Worm (Caenorhabditis elegans) whole organism, L4/young adult: ENCODE results near the gene akt-1.

ENCODE experiments used
- W03F9.2 ChIP-seq: fragments of 150-350 bp; optimal IDR thresholded peaks from 2 replicates; lab custom pipeline; 2014; ENCODE audit warnings: missing biosample characterization, missing genetic modification characterization
- dao-5 ChIP-seq: sonication (generic microtip); optimal IDR thresholded peaks from 2 replicates; lab custom pipeline; 2016; ENCODE audit warnings: missing genotype, missing genetic modification characterization, moderate library complexity, missing compliant biosample characterization
- him-1 ChIP-seq: sonication (generic microtip); optimal IDR thresholded peaks from 2 replicates; lab custom pipeline; 2016; ENCODE audit warnings: missing genotype, missing genetic modification reagents, missing genetic modification characterization, missing compliant biosample characterization

The akt-1 gene

DNA sequence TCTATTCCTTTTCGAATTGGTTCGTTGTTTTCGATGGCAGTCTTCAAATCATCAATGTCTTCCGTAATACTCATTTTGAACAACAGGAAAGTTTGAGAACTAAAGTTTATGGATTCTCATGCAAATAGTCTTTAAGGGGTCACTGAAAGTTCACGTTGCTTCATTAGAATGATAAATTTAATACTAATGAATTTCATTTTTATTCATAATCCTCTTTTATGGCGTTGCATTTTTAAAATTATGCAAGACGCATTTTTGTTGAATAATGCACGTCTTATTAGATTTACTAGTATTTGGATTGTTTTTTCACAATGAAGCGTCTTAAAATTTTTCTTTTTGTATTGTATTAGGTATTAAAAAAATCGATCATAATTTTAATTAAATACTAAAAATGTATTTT, 5.6 kb upstream of the akt-1 start, which contains the start of gene C12D8.9:
Gene C12D8.9 (minus strand): TSS at position 101 of the 400 bp plus-strand sequence.
- TF ChIP-seq him-1, result no peak
- TF ChIP-seq dao-5 (tag; lab: Kevin White, UChicago), result no peak
- TF ChIP-seq W03F9.2 (tag; lab: Kevin White, UChicago), result no peak

DNA sequence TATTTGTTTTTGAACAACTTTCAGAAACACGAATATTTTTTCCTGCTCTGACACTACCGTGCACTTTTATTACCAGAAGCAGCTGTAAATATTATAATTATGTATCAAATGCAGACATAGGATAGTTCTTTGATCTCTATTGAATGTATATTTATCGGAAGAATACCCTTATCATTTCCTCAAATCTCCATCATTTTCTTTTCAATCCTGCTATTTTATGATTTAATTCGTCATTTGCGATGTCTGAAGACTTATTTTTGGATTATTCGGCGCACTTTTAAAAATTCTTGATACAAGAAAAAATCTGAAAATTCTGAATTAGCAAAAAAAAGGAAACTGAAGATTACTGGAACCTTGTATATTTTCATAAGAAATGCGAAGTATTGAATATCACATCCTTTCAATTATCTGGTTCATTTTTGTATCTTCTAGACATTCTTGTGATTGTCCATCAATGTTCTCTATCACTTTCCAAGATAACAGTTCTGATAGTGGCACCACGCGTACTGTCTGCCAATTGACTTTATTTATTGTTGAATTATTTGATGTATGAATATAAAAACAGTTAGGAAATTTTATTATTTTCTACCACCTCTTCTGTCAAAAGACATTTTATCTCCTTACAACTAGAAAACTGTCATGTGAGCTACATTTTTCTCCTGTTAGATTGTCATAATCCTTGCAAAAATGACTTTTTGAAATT, 4.5 kb upstream of the akt-1 start:
- no peak for TF ChIP-seq W03F9.2 (tag; lab: Kevin White, UChicago)
- no peak for TF ChIP-seq him-1
- TF ChIP-seq dao-5 (tag; lab: Kevin White, UChicago), result no peak

ce11 chrV:10245615-10246014, 3.1 kb upstream of the akt-1 start:
- TF ChIP-seq W03F9.2 (tag; lab: Kevin White, UChicago) (no peak), him-1 (no peak), dao-5 (tag; lab: Kevin White, UChicago) (no peak)

ce11 chrV:10246443-10246885, 2.2 kb upstream of the akt-1 start:
- no peak for TF ChIP-seq him-1
- no peak for TF ChIP-seq W03F9.2 (tag; lab: Kevin White, UChicago)
- no peak for TF ChIP-seq dao-5 (tag; lab: Kevin White, UChicago)

DNA sequence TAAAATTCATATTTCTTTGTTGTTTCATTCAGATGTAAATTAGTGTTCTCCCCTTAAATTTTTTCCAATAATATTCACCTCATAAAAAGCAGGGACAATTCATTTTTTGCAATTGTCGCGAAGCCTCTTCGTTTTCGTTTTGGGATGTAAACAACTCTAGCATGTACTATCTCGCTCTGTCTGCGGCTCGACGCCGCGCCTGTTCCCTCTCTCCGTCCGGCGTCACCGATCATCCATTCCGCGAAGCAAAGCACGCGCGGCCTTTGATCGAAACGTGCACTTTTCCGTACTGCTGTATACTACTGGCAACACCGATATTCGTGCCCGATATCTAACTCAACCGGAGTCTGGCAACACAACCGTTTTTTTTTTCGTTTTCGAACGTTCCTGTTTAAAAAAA, 1.7 kb upstream of the akt-1 start:
- no peak for TF ChIP-seq dao-5 (tag; lab: Kevin White, UChicago)

ce11 chrV:10247673-10248239, 949 bp upstream of the akt-1 start:
- TF ChIP-seq him-1, result no peak
- no peak for TF ChIP-seq dao-5 (tag; lab: Kevin White, UChicago)
- no peak for TF ChIP-seq W03F9.2 (tag; lab: Kevin White, UChicago)

DNA sequence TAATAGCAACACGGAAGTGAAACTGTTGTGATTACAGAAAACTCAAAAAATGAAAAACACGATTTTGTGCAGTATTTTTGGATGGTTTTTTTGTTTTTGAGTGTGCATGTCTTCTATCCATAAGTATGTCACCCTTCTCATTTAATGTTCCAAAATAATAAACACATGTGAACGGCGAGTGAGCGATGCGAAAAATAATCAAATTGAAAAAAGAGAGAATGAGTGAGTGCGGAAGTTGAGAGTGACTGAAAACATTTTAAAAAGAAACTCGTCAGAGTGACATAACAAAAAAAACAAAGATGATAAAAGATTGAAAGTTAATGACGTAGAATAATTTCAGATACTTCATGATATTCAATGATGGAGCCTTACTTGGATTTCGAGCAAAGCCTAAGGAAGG, 810 bp downstream of the akt-1 start:
- no peak for TF ChIP-seq W03F9.2 (tag; lab: Kevin White, UChicago)
- TF ChIP-seq dao-5 (tag; lab: Kevin White, UChicago), result no peak
- no peak for TF ChIP-seq him-1

DNA sequence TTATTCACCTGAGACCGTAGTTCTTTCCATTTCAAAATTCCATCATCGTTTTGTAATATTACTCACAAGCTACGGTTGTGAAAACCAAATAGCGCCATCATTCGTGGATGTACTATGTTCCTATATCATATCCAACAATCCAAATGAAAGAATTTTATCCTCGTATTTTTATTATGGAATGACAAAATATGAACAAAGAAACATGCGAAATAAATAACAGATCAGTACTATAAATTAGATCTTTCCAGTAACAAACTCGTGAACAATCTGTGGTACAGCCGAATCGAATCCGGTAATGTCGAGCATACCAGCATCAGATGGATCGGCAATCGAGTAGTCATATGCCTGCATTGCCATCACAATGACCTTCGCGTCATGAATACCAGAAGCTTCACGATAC, 4.0 kb downstream of the akt-1 start:
- TF ChIP-seq W03F9.2 (tag; lab: Kevin White, UChicago) (no peak), him-1 (no peak), dao-5 (tag; lab: Kevin White, UChicago) (no peak)

- TF ChIP-seq W03F9.2 (tag; lab: Kevin White, UChicago) (no peak), dao-5 (tag; lab: Kevin White, UChicago) (no peak), him-1 (no peak)
Measured at ce11 chrV:10255005-10255472, 6.3 kb downstream of the akt-1 start, which contains the start of gene rop-1. Gene rop-1 (minus strand): TSS chrV:10255055.

DNA sequence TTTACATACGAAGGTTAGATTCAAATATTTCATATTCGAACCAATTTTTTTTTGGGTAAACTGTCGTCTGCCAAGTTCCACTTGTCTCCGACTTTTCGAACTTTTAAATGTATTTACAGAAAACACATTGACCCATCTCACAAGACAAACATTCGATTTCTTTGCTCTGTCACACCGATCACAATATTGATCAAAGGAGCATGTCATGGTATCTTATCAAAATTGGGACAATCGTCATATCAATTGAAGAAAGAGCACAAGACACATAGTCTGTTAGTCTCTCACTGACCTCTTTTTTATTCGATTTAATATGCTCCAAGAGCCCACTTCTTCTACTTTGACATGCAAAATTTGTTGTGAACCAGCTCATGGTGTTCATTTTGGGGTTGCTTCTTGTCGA, 7.3 kb downstream of the akt-1 start, which contains the start of gene nhr-232:
Gene nhr-232 (plus strand): TSS at position 121 of the 400 bp plus-strand sequence.
- TF ChIP-seq W03F9.2 (tag; lab: Kevin White, UChicago), result no peak
- no peak for TF ChIP-seq him-1
- TF ChIP-seq dao-5 (tag; lab: Kevin White, UChicago), result no peak

DNA sequence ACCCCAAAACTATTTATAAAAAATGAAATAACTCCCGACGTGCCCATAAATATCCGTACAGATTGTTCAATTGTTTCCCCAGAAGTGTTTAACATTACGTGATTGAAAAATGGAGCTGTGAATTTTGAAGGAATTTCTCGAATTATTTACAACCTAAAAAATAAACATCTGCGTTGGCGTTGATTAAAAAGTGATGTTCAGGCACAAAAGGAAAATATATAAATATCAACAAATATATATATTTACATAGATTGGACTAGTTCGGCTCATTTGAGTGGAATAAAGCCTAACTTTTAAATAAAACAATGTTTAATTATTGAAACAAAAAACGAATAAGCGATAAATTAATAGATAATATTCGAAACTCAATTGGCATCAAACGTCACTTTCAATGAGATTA, 11.8 kb downstream of the akt-1 start, which contains the start of gene sri-18:
Gene sri-18 (minus strand): TSS at position 101 of the 400 bp plus-strand sequence.
- no peak for TF ChIP-seq W03F9.2 (tag; lab: Kevin White, UChicago)
- peak; percentile 15 for TF ChIP-seq him-1
- TF ChIP-seq dao-5 (tag; lab: Kevin White, UChicago), result no peak

DNA sequence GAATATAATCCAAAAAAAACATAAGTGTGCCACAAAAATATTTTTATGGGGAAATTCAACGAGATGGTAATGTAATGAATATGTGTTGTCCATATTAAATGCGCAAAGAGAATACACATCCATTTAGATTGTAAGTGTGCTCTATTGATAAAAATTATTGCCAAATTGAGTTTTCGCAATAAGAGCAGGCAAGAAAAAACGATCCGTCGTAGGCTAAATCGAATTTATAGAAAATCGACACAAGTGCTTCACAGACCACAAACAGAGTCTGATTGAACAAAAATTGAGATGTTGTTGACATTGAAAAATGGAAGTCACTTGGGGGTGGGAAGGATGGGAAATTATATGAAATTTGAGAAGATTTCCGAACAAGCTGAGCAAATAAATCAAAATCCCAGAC, 16.3 kb downstream of the akt-1 start:
- TF ChIP-seq W03F9.2 (tag; lab: Kevin White, UChicago), result no peak
- no peak for TF ChIP-seq dao-5 (tag; lab: Kevin White, UChicago)
- no peak for TF ChIP-seq him-1

- TF ChIP-seq him-1 (no peak), dao-5 (tag; lab: Kevin White, UChicago) (no peak), W03F9.2 (tag; lab: Kevin White, UChicago) (no peak)
Measured at ce11 chrV:10266050-10266449, 17.3 kb downstream of the akt-1 start.

DNA sequence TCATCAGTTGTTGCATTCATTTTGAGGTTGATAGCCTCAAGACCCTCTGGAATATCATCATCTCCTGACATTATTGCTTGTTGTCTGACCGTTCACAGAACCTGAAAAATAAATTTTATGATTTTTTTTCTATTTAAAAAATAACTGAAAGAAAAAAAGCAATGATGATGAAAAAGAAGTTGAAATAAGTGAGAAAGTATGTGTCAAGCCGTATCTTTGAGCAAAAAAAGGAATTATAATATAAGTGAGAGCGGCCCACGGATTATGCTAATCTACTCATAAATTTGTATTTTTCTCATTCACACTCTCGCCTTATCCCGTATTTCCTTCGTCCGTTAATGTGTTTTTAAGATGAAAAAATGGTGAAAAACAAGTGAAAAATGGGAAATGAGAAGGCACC, 21.5 kb downstream of the akt-1 start, which contains the start of gene ric-4:
Gene ric-4 (minus strand): TSS at position 101 of the 400 bp plus-strand sequence.
- no peak for TF ChIP-seq W03F9.2 (tag; lab: Kevin White, UChicago)
- TF ChIP-seq him-1, result no peak
- TF ChIP-seq dao-5 (tag; lab: Kevin White, UChicago), result no peak
